Worm (Caenorhabditis elegans): ENCODE data around the gene str-156.

- TF ChIP-seq lin-39 (tag; optimal IDR thresholded peaks at IDR 0.05) (no peak), ZK546.5 (tag; optimal IDR thresholded peaks at IDR 0.05) (no peak), unc-39 (tag; optimal IDR thresholded peaks at IDR 0.05) (no peak), ceh-28 (tag; optimal IDR thresholded peaks at IDR 0.05) (no peak)
These were observed 32.6 kb downstream of the str-156 start, which contains the start of gene str-169 for ce11 chrIV:4945771-4946170.

Data from whole organism, L3 larva.